Worm (Caenorhabditis elegans) whole organism, L2 larva: ENCODE measurements around the gene ser-1.

Experiments used
- C34F6.9 ChIP-seq: fragments of 150-350 bp; optimal IDR thresholded peaks from 2 replicates; lab custom pipeline; 2014; ENCODE audit warnings: missing biosample characterization, missing genetic modification characterization
- R02D3.7 ChIP-seq: fragments of 150-350 bp; optimal IDR thresholded peaks from 2 replicates; lab custom pipeline; 2014; ENCODE audit warnings: missing biosample characterization, missing genetic modification characterization
- Y55F3AM.14 ChIP-seq: fragments of 200-800 bp; sonication (Bioruptor generic); optimal IDR thresholded peaks from 2 replicates; lab custom pipeline; 2018; ENCODE audit warnings: mild to moderate bottlenecking, missing genetic modification characterization, missing compliant biosample characterization
- alr-1 ChIP-seq: fragments of 150-350 bp; optimal IDR thresholded peaks from 2 replicates; lab custom pipeline; 2014; ENCODE audit warnings: missing biosample characterization, missing genetic modification characterization
- ama-1 ChIP-seq: fragments of 150-350 bp; optimal IDR thresholded peaks from 2 replicates; lab custom pipeline; 2018; ENCODE audit warnings: inconsistent platforms
- ceh-16 ChIP-seq: fragments of 150-350 bp; optimal IDR thresholded peaks from 2 replicates; lab custom pipeline; 2014; ENCODE audit warnings: missing biosample characterization, missing genetic modification characterization
- ceh-82 ChIP-seq: fragments of 150-350 bp; optimal IDR thresholded peaks from 2 replicates; lab custom pipeline; 2014; ENCODE audit warnings: missing biosample characterization, missing genetic modification characterization
- crh-2 ChIP-seq: sonication (generic microtip); optimal IDR thresholded peaks from 2 replicates; lab custom pipeline; 2017; ENCODE audit warnings: missing biosample characterization, missing genetic modification characterization
- elt-1 ChIP-seq: fragments of 150-350 bp; optimal IDR thresholded peaks from 2 replicates; lab custom pipeline; 2014; ENCODE audit warnings: missing biosample characterization, missing genetic modification characterization
- fos-1 ChIP-seq: fragments of 150-350 bp; optimal IDR thresholded peaks from 2 replicates; lab custom pipeline; 2014; ENCODE audit warnings: missing biosample characterization, missing genetic modification characterization
- gmeb-1 ChIP-seq: fragments of 150-350 bp; optimal IDR thresholded peaks from 2 replicates; lab custom pipeline; 2014; ENCODE audit warnings: missing biosample characterization, missing genetic modification characterization
- lsy-2 ChIP-seq, 2 experiments: fragments of 150-350 bp in 1 of 2; sonication (generic microtip) in 1 of 2; optimal IDR thresholded peaks; 2 replicates each; lab custom pipeline; 2014 to 2017; ENCODE audit warnings: missing biosample characterization in 2 of 2, missing genetic modification characterization in 2 of 2
- mab-5 ChIP-seq: fragments of 150-350 bp; optimal IDR thresholded peaks from 2 replicates; lab custom pipeline; 2014; ENCODE audit warnings: missing biosample characterization, missing genetic modification characterization
- mbf-1 ChIP-seq: sonication (generic microtip); optimal IDR thresholded peaks from 2 replicates; lab custom pipeline; 2017; ENCODE audit warnings: missing biosample characterization, missing genetic modification characterization
- mdl-1 ChIP-seq, 2 experiments: fragments of 150-350 bp in 1 of 2; sonication (generic microtip) in 1 of 2; optimal IDR thresholded peaks; 2 replicates each; lab custom pipeline; 2017; ENCODE audit warnings: missing biosample characterization in 2 of 2, missing genetic modification characterization in 2 of 2
- nhr-10 ChIP-seq: sonication (generic microtip); optimal IDR thresholded peaks from 2 replicates; lab custom pipeline; 2017; ENCODE audit warnings: missing biosample characterization, missing genetic modification characterization
- nhr-11 ChIP-seq: fragments of 150-350 bp; optimal IDR thresholded peaks from 2 replicates; lab custom pipeline; 2014; ENCODE audit warnings: missing biosample characterization, missing genetic modification characterization
- nhr-12 ChIP-seq: fragments of 150-350 bp; optimal IDR thresholded peaks from 2 replicates; lab custom pipeline; 2014; ENCODE audit warnings: missing biosample characterization, missing genetic modification characterization
- nhr-129 ChIP-seq: fragments of 150-350 bp; optimal IDR thresholded peaks from 2 replicates; lab custom pipeline; 2014; ENCODE audit warnings: missing biosample characterization, missing genetic modification characterization
- nhr-23 ChIP-seq: fragments of 150-350 bp; optimal IDR thresholded peaks from 2 replicates; lab custom pipeline; 2014; ENCODE audit warnings: missing biosample characterization, missing genetic modification reagents, missing genetic modification characterization
- nhr-237 ChIP-seq: fragments of 150-350 bp; optimal IDR thresholded peaks from 2 replicates; lab custom pipeline; 2014; ENCODE audit warnings: missing biosample characterization, missing genetic modification characterization
- nhr-25 ChIP-seq: fragments of 150-350 bp; sonication (generic microtip); optimal IDR thresholded peaks from 3 replicates; lab custom pipeline; 2014; ENCODE audit warnings: missing biosample characterization, missing genetic modification characterization
- nhr-77 ChIP-seq: fragments of 150-350 bp; optimal IDR thresholded peaks from 2 replicates; lab custom pipeline; 2014; ENCODE audit warnings: missing biosample characterization, missing genetic modification characterization
- peb-1 ChIP-seq: fragments of 150-350 bp; optimal IDR thresholded peaks from 2 replicates; lab custom pipeline; 2014; ENCODE audit warnings: missing biosample characterization, missing genetic modification characterization
- skn-1 ChIP-seq: sonication (generic microtip); optimal IDR thresholded peaks from 2 replicates; lab custom pipeline; 2017; ENCODE audit warnings: missing biosample characterization, missing genetic modification characterization
- sma-3 ChIP-seq: sonication (generic microtip); optimal IDR thresholded peaks from 2 replicates; lab custom pipeline; 2016; ENCODE audit warnings: missing genetic modification reagents, missing genetic modification characterization, missing compliant biosample characterization
- sma-9 ChIP-seq, 2 experiments: fragments of 150-350 bp in 1 of 2; sonication (generic microtip) in 1 of 2; optimal IDR thresholded peaks; 2 replicates each; lab custom pipeline; 2014 to 2016; ENCODE audit warnings: missing genetic modification characterization in 2 of 2, mild to moderate bottlenecking in 1 of 2, missing biosample characterization in 1 of 2, missing compliant biosample characterization in 1 of 2, missing genetic modification reagents in 1 of 2, moderate library complexity in 1 of 2
- snpc-4 ChIP-seq: fragments of 150-350 bp; optimal IDR thresholded peaks from 2 replicates; lab custom pipeline; 2014; ENCODE audit warnings: missing biosample characterization, missing genetic modification characterization
- unc-39 ChIP-seq: fragments of 150-350 bp; optimal IDR thresholded peaks from 2 replicates; lab custom pipeline; 2014; ENCODE audit warnings: missing biosample characterization, missing genetic modification characterization
- unc-62 ChIP-seq: fragments of 150-350 bp; optimal IDR thresholded peaks from 2 replicates; lab custom pipeline; 2014; ENCODE audit warnings: missing biosample characterization, missing genetic modification reagents, missing genetic modification characterization
- zag-1 ChIP-seq: fragments of 150-350 bp; optimal IDR thresholded peaks from 2 replicates; lab custom pipeline; 2014; ENCODE audit warnings: missing biosample characterization, missing genetic modification characterization
- ztf-1 ChIP-seq: fragments of 200-800 bp; sonication (Bioruptor generic); conservative IDR thresholded peaks from 2 replicates; pipeline ENCODE4 v1.3.6; 2022; ENCODE audit warnings: missing genetic modification characterization, missing compliant biosample characterization
- ztf-11 ChIP-seq: sonication (generic microtip); optimal IDR thresholded peaks from 2 replicates; lab custom pipeline; 2017; ENCODE audit warnings: missing biosample characterization, missing genetic modification characterization
- ztf-4 ChIP-seq: fragments of 150-350 bp; optimal IDR thresholded peaks from 2 replicates; lab custom pipeline; 2014; ENCODE audit warnings: missing biosample characterization, missing genetic modification characterization

Gene ser-1

ce11 chrX:16595522-16596282 is 16.2 kb downstream of the ser-1 start:
- TF ChIP-seq sma-9 (GFP tag; optimal IDR thresholded peaks at IDR 0.05; lab: Kevin White, UChicago): no peak
- TF ChIP-seq sma-9 (tag; optimal IDR thresholded peaks at IDR 0.05; lab: Kevin White, UChicago): no peak
- no peak for TF ChIP-seq nhr-25
- no peak for TF ChIP-seq gmeb-1 (tag; lab: Kevin White, UChicago)
- no peak for TF ChIP-seq skn-1 (tag; lab: Kevin White, UChicago)
- no peak for TF ChIP-seq ama-1 (lab: Kevin White, UChicago)
- TF ChIP-seq elt-1 (tag; lab: Kevin White, UChicago): no peak
- no peak for TF ChIP-seq mdl-1 (tag; optimal IDR thresholded peaks at IDR 0.05; lab: Kevin White, UChicago)
- no peak for TF ChIP-seq zag-1 (tag; lab: Kevin White, UChicago)
- TF ChIP-seq ztf-11 (tag; lab: Kevin White, UChicago): no peak
- no peak for TF ChIP-seq R02D3.7
- TF ChIP-seq ztf-1 (GFP tag; lab: Robert Waterston, UW): no peak

ce11 chrX:16596972-16597371 is 17.4 kb downstream of the ser-1 start:
- TF ChIP-seq nhr-77 (no peak), unc-39 (tag; lab: Kevin White, UChicago) (no peak), ceh-16 (tag; lab: Kevin White, UChicago) (no peak), elt-1 (tag; lab: Kevin White, UChicago) (no peak), ztf-11 (tag; lab: Kevin White, UChicago) (no peak), nhr-11 (tag; lab: Kevin White, UChicago) (no peak), Y55F3AM.14 (GFP tag; lab: Kevin White, UChicago) (no peak), nhr-10 (tag; lab: Kevin White, UChicago) (no peak), alr-1 (no peak), peb-1 (tag; lab: Kevin White, UChicago) (no peak), nhr-237 (tag; lab: Kevin White, UChicago) (no peak), ceh-82 (tag; lab: Kevin White, UChicago) (no peak), R02D3.7 (no peak), skn-1 (tag; lab: Kevin White, UChicago) (no peak), sma-9 (GFP tag; optimal IDR thresholded peaks at IDR 0.05; lab: Kevin White, UChicago) (no peak), sma-9 (tag; optimal IDR thresholded peaks at IDR 0.05; lab: Kevin White, UChicago) (no peak), ztf-1 (GFP tag; lab: Robert Waterston, UW) (no peak), mbf-1 (no peak), snpc-4 (tag; lab: Kevin White, UChicago) (no peak)

ce11 chrX:16597791-16598190 is 18.2 kb downstream of the ser-1 start:
- TF ChIP-seq nhr-129 (tag; lab: Kevin White, UChicago) (no peak), ceh-16 (tag; lab: Kevin White, UChicago) (no peak), sma-3 (GFP tag; lab: Kevin White, UChicago) (no peak), mbf-1 (no peak), C34F6.9 (tag; lab: Kevin White, UChicago) (no peak), elt-1 (tag; lab: Kevin White, UChicago) (no peak), fos-1 (no peak), ztf-11 (tag; lab: Kevin White, UChicago) (no peak), unc-39 (tag; lab: Kevin White, UChicago) (no peak), mab-5 (tag; lab: Kevin White, UChicago) (no peak), sma-9 (GFP tag; optimal IDR thresholded peaks at IDR 0.05; lab: Kevin White, UChicago) (no peak), sma-9 (tag; optimal IDR thresholded peaks at IDR 0.05; lab: Kevin White, UChicago) (no peak), crh-2 (tag; lab: Kevin White, UChicago) (no peak), nhr-12 (no peak)

- TF ChIP-seq snpc-4 (tag; lab: Kevin White, UChicago): no peak
- no peak for TF ChIP-seq fos-1
- TF ChIP-seq nhr-11 (tag; lab: Kevin White, UChicago): no peak
- no peak for TF ChIP-seq nhr-129 (tag; lab: Kevin White, UChicago)
- TF ChIP-seq skn-1 (tag; lab: Kevin White, UChicago): no peak
- no peak for TF ChIP-seq alr-1
- no peak for TF ChIP-seq ceh-82 (tag; lab: Kevin White, UChicago)
- no peak for TF ChIP-seq unc-62 (GFP tag; lab: Kevin White, UChicago)
- no peak for TF ChIP-seq unc-39 (tag; lab: Kevin White, UChicago)
- TF ChIP-seq R02D3.7: no peak
- TF ChIP-seq sma-9 (GFP tag; optimal IDR thresholded peaks at IDR 0.05; lab: Kevin White, UChicago): no peak
- no peak for TF ChIP-seq sma-9 (tag; optimal IDR thresholded peaks at IDR 0.05; lab: Kevin White, UChicago)
- no peak for TF ChIP-seq nhr-12
- no peak for TF ChIP-seq ztf-4 (tag; lab: Kevin White, UChicago)
- TF ChIP-seq nhr-23 (tag; lab: Kevin White, UChicago): no peak
- no peak for TF ChIP-seq ceh-16 (tag; lab: Kevin White, UChicago)
- no peak for TF ChIP-seq lsy-2 (tag; optimal IDR thresholded peaks at IDR 0.05; lab: Kevin White, UChicago)
- no peak for TF ChIP-seq mbf-1
- TF ChIP-seq zag-1 (tag; lab: Kevin White, UChicago): no peak
These were observed 22.9 kb downstream of the ser-1 start, which contains the start of gene F59C12.4 for ce11 chrX:16602457-16602856. Gene F59C12.4, minus strand, starts transcription at chrX:16602622.
